Worm (Caenorhabditis elegans) whole organism, mixed stage, embryonic: ENCODE results near the gene lips-1.

Experiments used
- lsy-2 ChIP-seq: fragments of 150-350 bp; optimal IDR thresholded peaks from 2 replicates; lab custom pipeline; 2014; ENCODE audit warnings: missing biosample characterization, missing genetic modification characterization
- zip-8 ChIP-seq: fragments of 150-350 bp; optimal IDR thresholded peaks from 2 replicates; lab custom pipeline; 2014; ENCODE audit warnings: missing biosample characterization, missing genetic modification characterization

DNA sequence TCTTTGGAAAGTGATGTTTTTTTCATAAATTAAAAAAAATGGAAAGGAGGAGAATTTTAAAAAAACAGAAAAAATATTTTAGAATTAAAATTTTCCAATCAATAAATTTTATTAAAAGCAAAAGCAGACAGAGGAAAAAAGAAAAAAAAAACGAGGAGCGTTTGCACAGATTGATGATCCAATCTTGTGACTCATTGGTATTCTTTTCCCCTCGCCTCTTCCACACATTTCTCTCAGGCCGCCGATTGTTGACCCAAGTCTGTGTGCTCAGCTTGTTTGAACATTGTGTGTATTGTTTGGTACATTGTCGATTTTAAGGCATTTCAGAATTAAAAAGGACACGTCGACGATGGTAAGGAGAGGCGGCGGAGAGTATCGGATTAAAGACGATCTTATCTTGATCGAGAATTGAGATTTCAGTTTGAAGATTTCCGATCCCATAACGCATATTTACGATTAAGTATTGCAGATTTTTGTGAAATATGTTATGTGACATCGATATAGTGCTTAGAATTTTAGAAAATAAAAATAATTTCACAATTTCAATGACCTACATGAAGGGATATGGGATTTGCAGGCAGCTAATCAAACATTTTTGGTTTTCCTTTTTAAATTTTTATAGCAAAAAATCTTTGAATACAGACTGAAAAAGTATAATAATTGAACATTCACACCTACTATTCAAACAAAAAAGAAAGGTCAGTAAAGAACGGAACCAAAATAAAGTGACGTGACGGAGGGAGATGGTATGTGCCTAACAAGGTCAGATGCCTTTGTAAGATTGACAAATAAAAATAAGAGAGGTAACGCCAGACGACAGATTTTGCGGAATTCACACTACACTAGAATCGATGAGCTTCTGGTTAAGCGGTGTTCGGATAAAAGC is 23.3 kb downstream of the lips-1 start:
- TF ChIP-seq zip-8 (tag; lab: Kevin White, UChicago) (no peak), lsy-2 (tag; lab: Kevin White, UChicago) (no peak)
